Worm (Caenorhabditis elegans): Measurements from ENCODE around the gene F41G4.13.
A peak's percentile ranks its signal among the peaks of the same experiment; 100 is the strongest.

The F41G4.13 gene

ce11 chrX:16821533-16821932 is 13.1 kb downstream of the F41G4.13 start:
- TF ChIP-seq unc-62 (GFP tag; optimal IDR thresholded peaks at IDR 0.05 in 1 of 2): peak in 1 of 2 experiments; percentile 91
- no peak for TF ChIP-seq unc-62 (tag; optimal IDR thresholded peaks at IDR 0.05)
- no peak for TF ChIP-seq aly-2 (tag; optimal IDR thresholded peaks at IDR 0.05)

ce11 chrX:16818271-16818670 is 16.3 kb downstream of the F41G4.13 start:
- TF ChIP-seq ceh-62 (tag; optimal IDR thresholded peaks at IDR 0.05) (no peak), aha-1 (tag) (peak; percentile 52), mdt-29 (GFP tag; IDR thresholded peaks at IDR 0.05) (no peak), set-16 (GFP tag; IDR thresholded peaks at IDR 0.05) (no peak)

- peak; percentile 68 for TF ChIP-seq fkh-10 (GFP tag; optimal IDR thresholded peaks at IDR 0.05)
- no peak for TF ChIP-seq spr-3 (GFP tag; optimal IDR thresholded peaks at IDR 0.05)
- peak; percentile 32 for TF ChIP-seq ces-1 (GFP tag; optimal IDR thresholded peaks at IDR 0.05)
- TF ChIP-seq zag-1 (tag; optimal IDR thresholded peaks at IDR 0.05): no peak
These were observed 17.7 kb downstream of the F41G4.13 start for ce11 chrX:16816854-16817253.

ce11 chrX:16815508-16815907 is 19.1 kb downstream of the F41G4.13 start:
- TF ChIP-seq hlh-30 (tag; optimal IDR thresholded peaks at IDR 0.05; ENCODE audit: insufficient read depth): peak; percentile 66
- TF ChIP-seq daf-19 (GFP tag; conservative IDR thresholded peaks at IDR 0.05): no peak
- no peak for TF ChIP-seq rbr-2 (tag; optimal IDR thresholded peaks at IDR 0.05)
- peak in 1 of 2 experiments; percentile 10 for TF ChIP-seq hif-1 (tag; optimal IDR thresholded peaks at IDR 0.05)
- peak in 1 of 2 experiments; percentile 66 for TF ChIP-seq unc-62 (GFP tag; optimal IDR thresholded peaks at IDR 0.05 in 1 of 2)
- no peak for TF ChIP-seq unc-62 (tag; optimal IDR thresholded peaks at IDR 0.05)
- TF ChIP-seq unc-39 (tag; optimal IDR thresholded peaks at IDR 0.05): no peak
- no peak for TF ChIP-seq Y48G9A.11 (GFP tag; IDR thresholded peaks at IDR 0.05)
- 0 out of 2 replicates have a peak, but pooled peaks have one; percentile 17 for TF ChIP-seq ctbp-1 (GFP tag; IDR thresholded peaks at IDR 0.05)
- peak in 1 of 2 experiments; percentile 74 for TF ChIP-seq daf-16 (GFP tag; optimal IDR thresholded peaks at IDR 0.05)
- no peak for TF ChIP-seq daf-16 (tag; optimal IDR thresholded peaks at IDR 0.05)
- no peak for TF ChIP-seq fos-1 (tag; optimal IDR thresholded peaks at IDR 0.05)
- peak; percentile 81 for TF ChIP-seq hlh-11 (tag; optimal IDR thresholded peaks at IDR 0.05)
- TF ChIP-seq F44E2.7 (GFP tag; IDR thresholded peaks at IDR 0.05): no peak
- no peak for TF ChIP-seq lin-39 (tag; optimal IDR thresholded peaks at IDR 0.05)
- TF ChIP-seq nhr-48 (tag; optimal IDR thresholded peaks at IDR 0.05): no peak
- no peak for TF ChIP-seq ceh-82 (tag; optimal IDR thresholded peaks at IDR 0.05)
- TF ChIP-seq nhr-102 (tag; optimal IDR thresholded peaks at IDR 0.05): no peak
- TF ChIP-seq skn-1 (tag; optimal IDR thresholded peaks at IDR 0.05): no peak
- no peak for TF ChIP-seq nhr-25 (tag; optimal IDR thresholded peaks at IDR 0.05; ENCODE audit: borderline replicate concordance, insufficient read depth)
- TF ChIP-seq F37D6.2 (tag; optimal IDR thresholded peaks at IDR 0.05): no peak
- no peak for TF ChIP-seq ztf-11 (tag; optimal IDR thresholded peaks at IDR 0.05)
- TF ChIP-seq lin-38 (GFP tag; IDR thresholded peaks at IDR 0.05): no peak
- TF ChIP-seq jun-1 (tag; optimal IDR thresholded peaks at IDR 0.05): no peak
- TF ChIP-seq spr-3 (GFP tag; optimal IDR thresholded peaks at IDR 0.05): no peak
- TF ChIP-seq nhr-11 (tag; optimal IDR thresholded peaks at IDR 0.05): peak; percentile 3

ce11 chrX:16814913-16815312 is 19.7 kb downstream of the F41G4.13 start:
- no peak for TF ChIP-seq pha-4 (GFP tag; IDR thresholded peaks at IDR 0.05)
- peak; percentile 35 for TF ChIP-seq pha-4 (tag; optimal IDR thresholded peaks at IDR 0.05)
- no peak for TF ChIP-seq pqm-1 (tag; optimal IDR thresholded peaks at IDR 0.05)
- no peak for TF ChIP-seq daf-16 (GFP tag; optimal IDR thresholded peaks at IDR 0.05)
- peak; percentile 24 for TF ChIP-seq daf-16 (tag; optimal IDR thresholded peaks at IDR 0.05)
- TF ChIP-seq lin-38 (GFP tag; IDR thresholded peaks at IDR 0.05): no peak
- no peak for TF ChIP-seq unc-62 (GFP tag; optimal IDR thresholded peaks at IDR 0.05 in 1 of 2)
- TF ChIP-seq unc-62 (tag; optimal IDR thresholded peaks at IDR 0.05): no peak
- TF ChIP-seq D1046.2 (GFP tag; IDR thresholded peaks at IDR 0.05): no peak
- no peak for TF ChIP-seq ZK546.5 (tag; optimal IDR thresholded peaks at IDR 0.05)
- no peak for TF ChIP-seq T26A8.4 (GFP tag; IDR thresholded peaks at IDR 0.05)
- TF ChIP-seq madf-9 (GFP tag; conservative IDR thresholded peaks at IDR 0.05): no peak
- peak; percentile 46 for TF ChIP-seq dve-1 (tag; optimal IDR thresholded peaks at IDR 0.05; ENCODE audit: insufficient read depth)
- TF ChIP-seq mxl-3 (GFP tag; optimal IDR thresholded peaks at IDR 0.05): no peak
- no peak for TF ChIP-seq tag-97 (GFP tag; IDR thresholded peaks at IDR 0.05)
